Worm (Caenorhabditis elegans): ENCODE results near the gene bus-5.

Gene bus-5

DNA sequence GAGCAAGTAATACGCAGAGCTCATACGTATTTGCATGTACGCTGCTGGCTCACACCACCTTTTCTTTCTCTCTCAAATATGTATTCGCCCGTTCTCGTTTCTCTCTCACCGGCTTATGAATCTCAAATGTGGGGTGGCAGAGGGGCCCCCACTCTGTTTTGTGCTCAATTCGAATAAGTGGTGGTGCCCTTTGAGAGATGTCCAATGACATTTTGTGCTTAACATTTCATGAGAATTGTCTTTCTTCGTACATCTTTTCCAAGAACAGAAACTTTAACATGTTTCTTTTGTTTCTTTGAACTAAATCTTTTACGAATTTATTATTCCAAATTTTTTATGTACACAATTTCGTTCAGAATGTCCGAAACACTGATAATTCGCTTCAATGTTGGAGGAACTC is 28.9 kb downstream of the bus-5 start, which contains the start of gene F49H12.3:
Gene F49H12.3, plus strand, starts transcription at position 357 of the 400 bp plus-strand sequence.
- TF ChIP-seq ceh-82 (tag; optimal IDR thresholded peaks at IDR 0.05) (no peak), nhr-237 (tag; optimal IDR thresholded peaks at IDR 0.05) (no peak), dmd-4 (tag; optimal IDR thresholded peaks at IDR 0.05) (no peak), nhr-6 (tag; optimal IDR thresholded peaks at IDR 0.05) (no peak), mbf-1 (tag; optimal IDR thresholded peaks at IDR 0.05) (no peak), lsy-2 (tag; optimal IDR thresholded peaks at IDR 0.05) (no peak), peb-1 (tag; optimal IDR thresholded peaks at IDR 0.05) (no peak), lin-13 (GFP tag; optimal IDR thresholded peaks at IDR 0.05) (no peak), gmeb-1 (tag; optimal IDR thresholded peaks at IDR 0.05) (no peak), nhr-21 (tag; optimal IDR thresholded peaks at IDR 0.05) (no peak), elt-3 (tag; optimal IDR thresholded peaks at IDR 0.05) (no peak), ztf-4 (tag; optimal IDR thresholded peaks at IDR 0.05) (no peak), ztf-11 (tag; optimal IDR thresholded peaks at IDR 0.05) (no peak), F13H6.1 (tag; optimal IDR thresholded peaks at IDR 0.05) (no peak), Y55F3AM.14 (GFP tag; optimal IDR thresholded peaks at IDR 0.05) (no peak), nhr-10 (tag; optimal IDR thresholded peaks at IDR 0.05) (no peak), alr-1 (tag; optimal IDR thresholded peaks at IDR 0.05) (no peak)

DNA sequence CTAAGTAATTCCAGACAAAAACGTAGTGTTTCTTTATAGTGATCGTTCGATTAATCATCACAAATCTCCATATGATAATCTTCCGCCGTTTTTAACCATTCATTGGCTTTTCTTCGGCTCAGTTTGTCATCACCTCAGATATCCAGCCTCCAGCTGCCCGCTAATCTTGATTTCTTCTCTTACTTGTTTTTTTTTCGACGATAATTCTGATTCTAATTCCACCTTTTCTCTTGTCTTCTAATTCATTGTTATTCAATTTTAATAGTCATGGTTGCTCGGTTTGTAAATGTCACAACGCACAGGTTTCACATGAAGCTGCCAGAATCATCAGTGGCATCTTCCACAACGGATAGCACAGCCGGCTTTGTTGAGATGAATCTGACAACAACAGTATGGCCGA is 33.4 kb downstream of the bus-5 start, which contains the start of gene F49H12.4:
Gene F49H12.4, plus strand, starts transcription at position 301 of the 400 bp plus-strand sequence.
- TF ChIP-seq F13H6.1 (tag; optimal IDR thresholded peaks at IDR 0.05) (no peak), unc-55 (GFP tag; optimal IDR thresholded peaks at IDR 0.05) (no peak), skn-1 (tag; optimal IDR thresholded peaks at IDR 0.05) (no peak), sma-3 (GFP tag; optimal IDR thresholded peaks at IDR 0.05) (no peak), R02D3.7 (tag; optimal IDR thresholded peaks at IDR 0.05) (no peak), egl-27 (tag; optimal IDR thresholded peaks at IDR 0.05) (no peak), lin-11 (tag; optimal IDR thresholded peaks at IDR 0.05) (no peak), ztf-11 (tag; optimal IDR thresholded peaks at IDR 0.05) (no peak)

DNA sequence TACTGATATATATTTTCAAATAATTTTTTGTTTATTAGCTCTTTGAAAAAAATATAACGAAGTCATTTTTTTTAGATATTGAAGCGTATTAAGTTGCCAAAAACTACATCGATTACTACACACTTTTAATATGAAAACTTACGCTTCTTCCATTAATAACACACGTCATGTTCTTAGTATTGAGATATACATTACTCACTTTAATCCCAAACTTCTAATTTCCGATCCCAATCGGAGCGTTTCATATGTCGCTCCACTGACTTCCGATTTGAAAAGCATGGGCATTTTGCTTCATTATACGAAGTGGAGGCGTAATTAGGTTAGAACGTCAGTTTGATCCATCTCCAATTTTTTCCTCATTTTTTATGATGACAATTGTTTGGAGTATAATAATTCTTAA is 34.1 kb downstream of the bus-5 start:
- TF ChIP-seq lin-39 (tag; optimal IDR thresholded peaks at IDR 0.05) = no peak
- TF ChIP-seq lin-11 (tag; optimal IDR thresholded peaks at IDR 0.05) = no peak
- no peak for TF ChIP-seq fos-1 (tag; optimal IDR thresholded peaks at IDR 0.05)
- TF ChIP-seq ztf-11 (tag; optimal IDR thresholded peaks at IDR 0.05) = no peak
- no peak for TF ChIP-seq nhr-129 (tag; optimal IDR thresholded peaks at IDR 0.05)
- no peak for TF ChIP-seq alr-1 (tag; optimal IDR thresholded peaks at IDR 0.05)
- TF ChIP-seq ceh-16 (tag; optimal IDR thresholded peaks at IDR 0.05) = no peak
- no peak for TF ChIP-seq elt-3 (tag; optimal IDR thresholded peaks at IDR 0.05)
- no peak for TF ChIP-seq lin-13 (GFP tag; optimal IDR thresholded peaks at IDR 0.05)
- TF ChIP-seq mdl-1 (tag; optimal IDR thresholded peaks at IDR 0.05) = no peak
- TF ChIP-seq lsy-2 (tag; optimal IDR thresholded peaks at IDR 0.05) = no peak
- TF ChIP-seq ZK546.5 (tag; optimal IDR thresholded peaks at IDR 0.05) = no peak
- no peak for TF ChIP-seq mab-5 (tag; optimal IDR thresholded peaks at IDR 0.05)

DNA sequence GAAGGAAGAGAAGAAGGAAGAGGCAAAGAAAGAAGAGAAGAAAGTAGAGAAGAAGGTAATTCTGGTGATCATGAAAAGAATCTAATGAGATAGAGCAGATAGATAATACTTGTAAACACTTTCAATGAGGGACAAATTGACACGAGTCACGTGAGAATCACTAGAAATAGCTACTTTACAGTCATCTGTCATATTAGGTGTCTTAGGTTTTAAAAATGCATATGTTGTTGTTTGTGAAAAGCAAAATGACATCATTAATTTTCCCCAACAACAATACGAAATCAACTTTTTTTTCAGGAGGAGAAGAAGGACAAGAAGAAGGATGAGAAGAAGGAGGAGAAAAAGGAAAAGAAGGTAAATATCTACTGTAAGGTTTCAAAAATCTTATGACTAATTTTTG is 37.7 kb downstream of the bus-5 start:
- TF ChIP-seq nhr-25 (tag; optimal IDR thresholded peaks at IDR 0.05) (peak; percentile 27), aly-2 (tag; optimal IDR thresholded peaks at IDR 0.05) (no peak), sma-9 (GFP tag; optimal IDR thresholded peaks at IDR 0.05) (peak; percentile 13), sma-9 (tag; optimal IDR thresholded peaks at IDR 0.05) (no peak), nhr-129 (tag; optimal IDR thresholded peaks at IDR 0.05) (peak; percentile 26), nhr-6 (tag; optimal IDR thresholded peaks at IDR 0.05) (no peak)

DNA sequence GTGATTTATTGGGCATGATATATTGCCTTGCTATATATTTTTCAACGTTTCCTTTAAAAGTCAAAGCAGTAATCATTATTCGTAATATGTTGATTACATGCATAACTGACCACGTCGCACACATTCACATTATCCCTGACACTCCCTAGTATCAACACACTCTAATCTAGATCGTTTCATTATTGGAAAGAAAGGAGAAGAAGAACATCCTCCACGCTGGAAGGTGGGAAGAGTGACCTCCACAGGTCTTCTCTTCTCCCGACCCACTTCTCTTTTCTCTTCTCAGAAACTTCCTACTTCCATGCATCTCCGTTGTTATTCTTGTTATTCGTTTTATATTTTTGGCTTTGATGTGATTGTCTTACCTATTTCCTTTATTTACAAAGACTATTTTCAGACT is 38.8 kb downstream of the bus-5 start, which contains the start of gene txdc-12.2:
Gene txdc-12.2, plus strand, starts transcription at position 396 of the 400 bp plus-strand sequence.
- TF ChIP-seq fos-1 (tag; optimal IDR thresholded peaks at IDR 0.05) (peak; percentile 1), nhr-11 (tag; optimal IDR thresholded peaks at IDR 0.05) (no peak)
